Worm (Caenorhabditis elegans): ENCODE data around the gene T01G5.7.
A peak's percentile ranks its signal among the peaks of the same experiment; 100 is the strongest.

T01G5.7 gene

DNA sequence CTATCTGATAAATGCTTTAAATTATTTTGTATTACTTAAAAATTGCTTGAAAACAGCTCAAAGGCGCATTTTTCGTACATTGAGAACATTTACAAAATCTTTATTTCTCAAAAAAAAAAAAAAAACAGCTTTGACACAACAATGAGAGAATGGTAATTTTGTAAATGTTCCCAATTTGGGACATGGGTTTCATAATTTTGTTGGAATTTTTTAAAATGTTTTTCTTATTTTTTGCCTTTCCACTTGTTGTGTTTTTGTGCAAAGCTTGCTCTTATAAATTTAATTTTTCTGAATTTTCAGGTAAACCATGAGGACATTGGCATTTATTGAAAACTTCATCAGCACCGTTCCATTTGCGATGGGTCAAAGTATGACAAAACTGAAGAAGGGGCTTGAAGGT, at the start of gene T01G5.7:
T01G5.7 (plus strand) TSS at position 301 of the 400 bp plus-strand sequence.
- no peak for TF ChIP-seq sea-1 (GFP tag; conservative IDR thresholded peaks at IDR 0.05)
- TF ChIP-seq hmg-4 (GFP tag; optimal IDR thresholded peaks at IDR 0.05): no peak
- TF ChIP-seq tra-4 (tag; optimal IDR thresholded peaks at IDR 0.05): no peak
- TF ChIP-seq ceh-13 (GFP tag; optimal IDR thresholded peaks at IDR 0.05): no peak
- no peak for TF ChIP-seq hnd-1 (tag; optimal IDR thresholded peaks at IDR 0.05)
- TF ChIP-seq flt-1 (GFP tag; IDR thresholded peaks at IDR 0.05): no peak
- no peak for TF ChIP-seq B0310.2 (tag; optimal IDR thresholded peaks at IDR 0.05)
- TF ChIP-seq aly-1 (tag; optimal IDR thresholded peaks at IDR 0.05): no peak
- no peak for TF ChIP-seq ceh-36 (tag; optimal IDR thresholded peaks at IDR 0.05)
- TF ChIP-seq tbx-11 (GFP tag; IDR thresholded peaks at IDR 0.05): no peak
- TF ChIP-seq F13C5.2 (tag; optimal IDR thresholded peaks at IDR 0.05): no peak
- TF ChIP-seq pes-1 (GFP tag; IDR thresholded peaks at IDR 0.05): no peak
- TF ChIP-seq ama-1 (optimal IDR thresholded peaks at IDR 0.05): no peak
- no peak for TF ChIP-seq tbx-37 (GFP tag; conservative IDR thresholded peaks at IDR 0.05)
- no peak for TF ChIP-seq ets-7 (tag; optimal IDR thresholded peaks at IDR 0.05)
- no peak for TF ChIP-seq hmbx-1 (tag; optimal IDR thresholded peaks at IDR 0.05)
- TF ChIP-seq scrt-1 (GFP tag; IDR thresholded peaks at IDR 0.05): no peak

- TF ChIP-seq tbx-11 (GFP tag; IDR thresholded peaks at IDR 0.05) (no peak), ets-7 (tag; optimal IDR thresholded peaks at IDR 0.05) (no peak), tra-4 (tag; optimal IDR thresholded peaks at IDR 0.05) (no peak), pes-1 (GFP tag; IDR thresholded peaks at IDR 0.05) (no peak), ama-1 (optimal IDR thresholded peaks at IDR 0.05) (no peak), F13C5.2 (tag; optimal IDR thresholded peaks at IDR 0.05) (no peak), tbx-37 (GFP tag; conservative IDR thresholded peaks at IDR 0.05) (no peak), B0310.2 (tag; optimal IDR thresholded peaks at IDR 0.05) (no peak), ceh-36 (tag; optimal IDR thresholded peaks at IDR 0.05) (no peak), hmbx-1 (tag; optimal IDR thresholded peaks at IDR 0.05) (no peak), hnd-1 (tag; optimal IDR thresholded peaks at IDR 0.05) (no peak), ceh-13 (GFP tag; optimal IDR thresholded peaks at IDR 0.05) (no peak), hmg-4 (GFP tag; optimal IDR thresholded peaks at IDR 0.05) (no peak), flt-1 (GFP tag; IDR thresholded peaks at IDR 0.05) (no peak), sea-1 (GFP tag; conservative IDR thresholded peaks at IDR 0.05) (no peak), aly-1 (tag; optimal IDR thresholded peaks at IDR 0.05) (no peak), scrt-1 (GFP tag; IDR thresholded peaks at IDR 0.05) (no peak)
Observed at ce11 chrV:15063987-15064386, 47.8 kb upstream of the T01G5.7 start, which contains the start of gene rap-2. Gene rap-2 (minus strand): TSS chrV:15064087.

DNA sequence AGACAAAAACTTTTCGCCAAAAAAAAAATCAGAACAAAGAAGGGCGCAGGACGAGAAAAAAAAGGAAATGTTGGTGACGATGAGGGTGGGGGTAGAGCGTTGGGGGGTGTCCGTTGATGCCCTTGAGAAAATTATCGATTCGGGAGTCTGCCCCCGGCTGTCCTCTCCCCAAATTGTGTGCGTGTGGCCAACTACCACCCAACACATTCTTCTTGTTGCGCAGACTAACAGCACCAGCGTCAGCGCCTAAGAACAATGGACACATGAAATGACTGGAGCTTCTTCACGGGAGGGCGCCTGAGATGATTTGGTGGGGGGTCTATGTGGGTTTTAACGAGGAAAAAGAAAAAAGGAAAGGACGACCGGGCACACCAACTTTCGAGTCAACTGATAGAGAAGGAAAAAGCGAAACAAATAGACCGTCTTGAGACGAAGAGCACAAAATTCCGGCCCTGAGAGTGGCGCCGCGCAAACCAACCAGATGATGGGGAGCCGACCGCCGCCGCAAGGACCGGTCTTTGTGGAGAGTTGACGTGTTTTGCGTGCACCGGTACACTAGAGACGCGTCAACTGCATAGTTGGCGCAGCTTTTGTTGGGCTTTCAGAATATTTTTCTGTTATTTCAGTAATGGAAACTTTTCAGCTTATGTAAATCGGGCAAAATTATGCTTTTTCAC, 46.6 kb upstream of the T01G5.7 start, which contains the start of gene C25D7.9:
C25D7.9 (plus strand) TSS at position 68 of the 677 bp plus-strand sequence.
- TF ChIP-seq ceh-13 (GFP tag; optimal IDR thresholded peaks at IDR 0.05) (no peak), hmbx-1 (tag; optimal IDR thresholded peaks at IDR 0.05) (no peak), tra-4 (tag; optimal IDR thresholded peaks at IDR 0.05) (no peak), F13C5.2 (tag; optimal IDR thresholded peaks at IDR 0.05) (peak; percentile 75), tbx-37 (GFP tag; conservative IDR thresholded peaks at IDR 0.05) (no peak), flt-1 (GFP tag; IDR thresholded peaks at IDR 0.05) (no peak), hmg-4 (GFP tag; optimal IDR thresholded peaks at IDR 0.05) (peak; percentile 75), aly-1 (tag; optimal IDR thresholded peaks at IDR 0.05) (no peak), ama-1 (optimal IDR thresholded peaks at IDR 0.05) (no peak), ceh-36 (tag; optimal IDR thresholded peaks at IDR 0.05) (no peak)

DNA sequence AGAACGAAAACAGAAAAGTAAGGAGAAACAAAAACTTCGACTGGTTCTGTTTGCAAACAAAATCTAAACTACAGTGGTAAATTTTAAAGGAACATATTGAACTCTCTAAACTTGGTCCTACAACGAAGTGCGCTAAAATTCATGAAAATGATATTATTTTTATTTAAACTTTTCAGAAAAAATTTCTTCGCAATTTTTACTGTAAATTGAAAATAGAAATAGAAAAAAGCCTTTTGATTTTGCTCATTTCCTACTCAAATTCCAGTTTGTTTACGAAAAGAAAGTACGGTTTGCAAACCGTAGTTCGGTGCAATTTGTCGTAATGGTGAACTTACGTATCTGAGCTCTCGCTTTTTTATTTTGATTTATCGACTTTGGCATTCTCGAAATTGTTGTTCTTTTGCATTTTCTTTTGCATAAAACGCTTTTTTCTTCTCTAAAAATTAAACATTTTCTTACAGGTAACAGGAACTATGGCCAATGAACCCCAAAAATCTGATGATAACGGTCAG, 45.9 kb upstream of the T01G5.7 start, which contains the start of gene otub-1:
otub-1 (plus strand) TSS at position 462 of the 512 bp plus-strand sequence.
- TF ChIP-seq B0310.2 (tag; optimal IDR thresholded peaks at IDR 0.05) (no peak), hmg-4 (GFP tag; optimal IDR thresholded peaks at IDR 0.05) (no peak), scrt-1 (GFP tag; IDR thresholded peaks at IDR 0.05) (no peak), hmbx-1 (tag; optimal IDR thresholded peaks at IDR 0.05) (no peak), ceh-36 (tag; optimal IDR thresholded peaks at IDR 0.05) (no peak), aly-1 (tag; optimal IDR thresholded peaks at IDR 0.05) (no peak), ceh-13 (GFP tag; optimal IDR thresholded peaks at IDR 0.05) (no peak), hnd-1 (tag; optimal IDR thresholded peaks at IDR 0.05) (no peak), tbx-11 (GFP tag; IDR thresholded peaks at IDR 0.05) (no peak), ets-7 (tag; optimal IDR thresholded peaks at IDR 0.05) (no peak), pes-1 (GFP tag; IDR thresholded peaks at IDR 0.05) (no peak), F13C5.2 (tag; optimal IDR thresholded peaks at IDR 0.05) (no peak)

DNA sequence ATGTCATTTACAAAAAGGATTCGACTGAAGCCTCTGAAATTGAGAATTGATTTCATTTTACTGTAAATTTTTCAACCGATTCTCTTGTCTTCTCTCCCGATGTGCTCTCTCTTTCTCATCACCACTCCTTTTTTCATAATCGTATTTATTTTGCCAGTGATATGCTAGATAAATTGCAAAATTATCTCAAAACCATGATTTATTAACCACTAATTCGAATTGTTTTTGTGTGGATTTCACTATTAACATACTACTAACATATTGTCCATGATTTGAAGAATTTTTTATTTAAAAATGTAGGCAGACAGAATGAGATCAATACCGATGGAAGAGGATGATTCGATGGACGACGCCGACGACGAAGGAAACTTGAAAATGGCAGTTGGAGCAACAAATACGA, 44.6 kb upstream of the T01G5.7 start, which contains the start of gene C25D7.10:
C25D7.10 (plus strand) TSS at position 301 of the 400 bp plus-strand sequence.
- TF ChIP-seq pes-1 (GFP tag; IDR thresholded peaks at IDR 0.05) (no peak), B0310.2 (tag; optimal IDR thresholded peaks at IDR 0.05) (no peak), ama-1 (optimal IDR thresholded peaks at IDR 0.05) (no peak), hmbx-1 (tag; optimal IDR thresholded peaks at IDR 0.05) (no peak), tbx-37 (GFP tag; conservative IDR thresholded peaks at IDR 0.05) (no peak), hnd-1 (tag; optimal IDR thresholded peaks at IDR 0.05) (no peak), ceh-36 (tag; optimal IDR thresholded peaks at IDR 0.05) (no peak), tbx-11 (GFP tag; IDR thresholded peaks at IDR 0.05) (no peak), sea-1 (GFP tag; conservative IDR thresholded peaks at IDR 0.05) (no peak), flt-1 (GFP tag; IDR thresholded peaks at IDR 0.05) (no peak), tra-4 (tag; optimal IDR thresholded peaks at IDR 0.05) (no peak), F13C5.2 (tag; optimal IDR thresholded peaks at IDR 0.05) (no peak), hmg-4 (GFP tag; optimal IDR thresholded peaks at IDR 0.05) (no peak), ceh-13 (GFP tag; optimal IDR thresholded peaks at IDR 0.05) (no peak), ets-7 (tag; optimal IDR thresholded peaks at IDR 0.05) (no peak), aly-1 (tag; optimal IDR thresholded peaks at IDR 0.05) (no peak), scrt-1 (GFP tag; IDR thresholded peaks at IDR 0.05) (no peak)

ce11 chrV:15068378-15068777, 43.4 kb upstream of the T01G5.7 start, which contains the start of gene dnj-3:
Gene dnj-3 (plus strand): TSS chrV:15068678.
- TF ChIP-seq hnd-1 (tag; optimal IDR thresholded peaks at IDR 0.05) (no peak), tbx-37 (GFP tag; conservative IDR thresholded peaks at IDR 0.05) (no peak), aly-1 (tag; optimal IDR thresholded peaks at IDR 0.05) (no peak), tbx-11 (GFP tag; IDR thresholded peaks at IDR 0.05) (no peak)
